5 fruit fly cellular contexts compared by ENCODE assay signal in genomic region chr2L:1118880-1119809, dm6.
A peak's percentile ranks its signal among the peaks of the same experiment; 100 is the strongest.
TF ChIP-seq lines count a peak whose summit lies in the region.

No protein-coding gene starts in this region.

TF ChIP-seq in whole organism, adult, 20 proteins besides CTCF, POLR2A, EP300 and RAD21 (continued from another document):
- TF ChIP-seq CG7101 (tag; optimal IDR thresholded peaks at IDR 0.05; lab: Kevin White, UChicago) = peak; percentile 71
- TF ChIP-seq Crg-1 (GFP tag; optimal IDR thresholded peaks at IDR 0.05; lab: Kevin White, UChicago) = peak; percentile 49
- TF ChIP-seq tj (GFP tag; optimal IDR thresholded peaks at IDR 0.05; lab: Kevin White, UChicago) = peak; percentile 63

TF ChIP-seq in whole organism, embryonic, 481 proteins besides CTCF, POLR2A, EP300 and RAD21 (continued from another document and continues in another):
- TF ChIP-seq cas (GFP tag; IDR thresholded peaks at IDR 0.05; lab: Robert Waterston, UW) (0 out of 2 replicates have a peak, but pooled peaks have one; percentile 18), CG18619 (GFP tag; optimal IDR thresholded peaks at IDR 0.05; lab: Kevin White, UChicago) (peak; percentile 79), lmd (GFP tag; IDR thresholded peaks at IDR 0.05; lab: Robert Waterston, UW) (peak; percentile 82), CG17361 (GFP tag; IDR thresholded peaks at IDR 0.05; lab: Robert Waterston, UW) (peak; percentile 77), run (tag; optimal IDR thresholded peaks at IDR 0.05; lab: Kevin White, UChicago) (no peak), CG30431 (GFP tag; optimal IDR thresholded peaks at IDR 0.05; lab: Kevin White, UChicago) (peak; percentile 40), NC2α (GFP tag; optimal IDR thresholded peaks at IDR 0.05; lab: Kevin White, UChicago) (no peak), crc (GFP tag; optimal IDR thresholded peaks at IDR 0.05; lab: Kevin White, UChicago) (no peak), Ssrp (tag; optimal IDR thresholded peaks at IDR 0.05; lab: Kevin White, UChicago) (peak; percentile 44), Bdp1 (GFP tag; optimal IDR thresholded peaks at IDR 0.05; lab: Kevin White, UChicago) (peak; percentile 62), slou (GFP tag; optimal IDR thresholded peaks at IDR 0.05; lab: Kevin White, UChicago) (peak; percentile 37), CG32772 (GFP tag; IDR thresholded peaks at IDR 0.05; lab: Robert Waterston, UW) (peak; percentile 76), stwl (tag; optimal IDR thresholded peaks at IDR 0.05; lab: Kevin White, UChicago) (peak; percentile 4), Hmr (GFP tag; optimal IDR thresholded peaks at IDR 0.05; lab: Kevin White, UChicago) (peak; percentile 88), p53 (GFP tag; optimal IDR thresholded peaks at IDR 0.05; lab: Kevin White, UChicago) (no peak), CG1233 (GFP tag; optimal IDR thresholded peaks at IDR 0.05; lab: Kevin White, UChicago) (peak; percentile 48), ken (GFP tag; IDR thresholded peaks at IDR 0.05; lab: Robert Waterston, UW) (peak; percentile 72; the same call in 2 of the 3 replicates), CG2678 (tag; optimal IDR thresholded peaks at IDR 0.05; lab: Kevin White, UChicago) (peak; percentile 80), bsh (GFP tag; optimal IDR thresholded peaks at IDR 0.05; lab: Kevin White, UChicago) (peak in 1 of 2 experiments; percentile 60), D19A (tag; optimal IDR thresholded peaks at IDR 0.05; lab: Kevin White, UChicago) (peak; percentile 51), Kr (GFP tag; optimal IDR thresholded peaks at IDR 0.05; lab: Kevin White, UChicago) (no peak), sens-2 (GFP tag; IDR thresholded peaks at IDR 0.05; lab: Robert Waterston, UW) (0 out of 2 replicates have a peak, but pooled peaks have one; percentile 6), yki (optimal IDR thresholded peaks at IDR 0.05; lab: Kevin White, UChicago) (no peak), CG32767 (GFP tag; IDR thresholded peaks at IDR 0.05; lab: Robert Waterston, UW) (peak; percentile 63), Taf1 (GFP tag; IDR thresholded peaks at IDR 0.05; lab: Robert Waterston, UW) (peak; percentile 55), CG15479 (GFP tag; optimal IDR thresholded peaks at IDR 0.05; lab: Kevin White, UChicago) (peak; percentile 78), CG9797 (GFP tag; optimal IDR thresholded peaks at IDR 0.05; lab: Kevin White, UChicago) (no peak), CG18764 (GFP tag; optimal IDR thresholded peaks at IDR 0.05; lab: Kevin White, UChicago) (peak; percentile 3), fru (optimal IDR thresholded peaks at IDR 0.05; lab: Kevin White, UChicago) (peak; percentile 50), Mrtf (GFP tag; IDR thresholded peaks at IDR 0.05; lab: Robert Waterston, UW) (peak; percentile 54; the same call in 2 of the 3 replicates), CG8388 (GFP tag; optimal IDR thresholded peaks at IDR 0.05; lab: Kevin White, UChicago) (peak; percentile 55)

TF ChIP-seq in whole organism, prepupa, 60 proteins besides CTCF, POLR2A, EP300 and RAD21 (continued from another document and continues in another):
- TF ChIP-seq CG8319 (GFP tag; optimal IDR thresholded peaks at IDR 0.05; lab: Kevin White, UChicago) = peak; percentile 75
- TF ChIP-seq Eip75B (GFP tag; optimal IDR thresholded peaks at IDR 0.05; lab: Kevin White, UChicago) = peak; percentile 77
- TF ChIP-seq salr (GFP tag; optimal IDR thresholded peaks at IDR 0.05; lab: Kevin White, UChicago) = peak in 1 of 2 experiments; percentile 73
- peak; percentile 85 for TF ChIP-seq CG32006 (GFP tag; optimal IDR thresholded peaks at IDR 0.05; lab: Kevin White, UChicago)
- TF ChIP-seq CG15336 (GFP tag; IDR thresholded peaks at IDR 0.05; lab: Robert Waterston, UW) = peak; percentile 78
- peak; percentile 72 for TF ChIP-seq CG6276 (GFP tag; optimal IDR thresholded peaks at IDR 0.05; lab: Kevin White, UChicago)
- peak; percentile 87 for TF ChIP-seq Sox14 (GFP tag; optimal IDR thresholded peaks at IDR 0.05; lab: Kevin White, UChicago)
- TF ChIP-seq ss (GFP tag; optimal IDR thresholded peaks at IDR 0.05; lab: Kevin White, UChicago) = peak in 1 of 2 experiments; percentile 59
- TF ChIP-seq OdsH (GFP tag; optimal IDR thresholded peaks at IDR 0.05; lab: Kevin White, UChicago) = peak; percentile 77
- peak; percentile 82 for TF ChIP-seq Hr39 (GFP tag; optimal IDR thresholded peaks at IDR 0.05; lab: Kevin White, UChicago)
- peak; percentile 73 for TF ChIP-seq Sox15 (GFP tag; optimal IDR thresholded peaks at IDR 0.05; lab: Kevin White, UChicago)
- peak; percentile 67 for TF ChIP-seq CG11902 (GFP tag; optimal IDR thresholded peaks at IDR 0.05; lab: Kevin White, UChicago)
- peak; percentile 71 for TF ChIP-seq CG3919 (GFP tag; optimal IDR thresholded peaks at IDR 0.05; lab: Kevin White, UChicago)
- TF ChIP-seq Lpt (GFP tag; optimal IDR thresholded peaks at IDR 0.05; lab: Kevin White, UChicago) = peak; percentile 1
- TF ChIP-seq Ets21C (GFP tag; optimal IDR thresholded peaks at IDR 0.05; lab: Kevin White, UChicago) = peak; percentile 57
- TF ChIP-seq cyc (GFP tag; optimal IDR thresholded peaks at IDR 0.05; lab: Kevin White, UChicago) = peak; percentile 73
- TF ChIP-seq acj6 (GFP tag; optimal IDR thresholded peaks at IDR 0.05; lab: Kevin White, UChicago) = peak; percentile 84
- peak; percentile 34 for TF ChIP-seq dsx (GFP tag; optimal IDR thresholded peaks at IDR 0.05; lab: Kevin White, UChicago; ENCODE audit: poor library complexity, severe bottlenecking)
- TF ChIP-seq fkh (GFP tag; optimal IDR thresholded peaks at IDR 0.05; lab: Kevin White, UChicago) = peak; percentile 20
- peak; percentile 82 for TF ChIP-seq esn (GFP tag; optimal IDR thresholded peaks at IDR 0.05; lab: Kevin White, UChicago)
- peak; percentile 78 for TF ChIP-seq CG34406 (GFP tag; optimal IDR thresholded peaks at IDR 0.05; lab: Kevin White, UChicago)
- TF ChIP-seq Eip93F (GFP tag; optimal IDR thresholded peaks at IDR 0.05; lab: Kevin White, UChicago) = peak; percentile 62
- TF ChIP-seq Hr38 (GFP tag; optimal IDR thresholded peaks at IDR 0.05; lab: Kevin White, UChicago) = no peak
- peak; percentile 48 for TF ChIP-seq CG3032 (tag; optimal IDR thresholded peaks at IDR 0.05; lab: Kevin White, UChicago)
- TF ChIP-seq CG1621 (tag; optimal IDR thresholded peaks at IDR 0.05; lab: Kevin White, UChicago) = peak; percentile 55
- TF ChIP-seq CG6792 (GFP tag; optimal IDR thresholded peaks at IDR 0.05; lab: Kevin White, UChicago) = peak; percentile 77
- TF ChIP-seq CG6854 (GFP tag; optimal IDR thresholded peaks at IDR 0.05; lab: Kevin White, UChicago) = no peak
- TF ChIP-seq CG6808 (GFP tag; optimal IDR thresholded peaks at IDR 0.05; lab: Kevin White, UChicago) = peak; percentile 52
- peak; percentile 82 for TF ChIP-seq CG6163 (GFP tag; IDR thresholded peaks at IDR 0.05; lab: Robert Waterston, UW)
- TF ChIP-seq achi (GFP tag; optimal IDR thresholded peaks at IDR 0.05; lab: Kevin White, UChicago) = peak; percentile 76
- TF ChIP-seq CG8632 (GFP tag; optimal IDR thresholded peaks at IDR 0.05; lab: Kevin White, UChicago) = peak; percentile 70
- peak; percentile 84 for TF ChIP-seq Hr4 (GFP tag; optimal IDR thresholded peaks at IDR 0.05; lab: Kevin White, UChicago)
- TF ChIP-seq net (GFP tag; optimal IDR thresholded peaks at IDR 0.05; lab: Kevin White, UChicago) = peak; percentile 84

TF ChIP-seq in whole organism, pupa, 21 proteins besides CTCF, POLR2A, EP300 and RAD21 (continued from another document):
- TF ChIP-seq fd96Ca (GFP tag; IDR thresholded peaks at IDR 0.05; lab: Robert Waterston, UW) = peak; percentile 88

TF ChIP-seq in whole organism, wandering third instar larva, 38 proteins besides CTCF, POLR2A, EP300 and RAD21 (continued from another document):
- peak; percentile 86 for TF ChIP-seq fru (GFP tag; optimal IDR thresholded peaks at IDR 0.05; lab: Kevin White, UChicago)
- TF ChIP-seq Jra (GFP tag; optimal IDR thresholded peaks at IDR 0.05; lab: Kevin White, UChicago) = peak; percentile 71
- no peak for TF ChIP-seq usp (GFP tag; optimal IDR thresholded peaks at IDR 0.05; lab: Kevin White, UChicago)
- TF ChIP-seq h (GFP tag; optimal IDR thresholded peaks at IDR 0.05; lab: Kevin White, UChicago) = peak; percentile 91
- TF ChIP-seq Hnf4 (GFP tag; optimal IDR thresholded peaks at IDR 0.05; lab: Kevin White, UChicago) = peak; percentile 81
- TF ChIP-seq sage (GFP tag; optimal IDR thresholded peaks at IDR 0.05; lab: Kevin White, UChicago) = peak; percentile 71
- no peak for TF ChIP-seq N (GFP tag; optimal IDR thresholded peaks at IDR 0.05; lab: Kevin White, UChicago)
- peak; percentile 86 for TF ChIP-seq tai (GFP tag; optimal IDR thresholded peaks at IDR 0.05; lab: Kevin White, UChicago)
- TF ChIP-seq Sp1 (GFP tag; optimal IDR thresholded peaks at IDR 0.05; lab: Kevin White, UChicago) = peak; percentile 61
- TF ChIP-seq br (GFP tag; optimal IDR thresholded peaks at IDR 0.05; lab: Kevin White, UChicago) = peak; percentile 89
- TF ChIP-seq Myc (optimal IDR thresholded peaks at IDR 0.05; lab: Kevin White, UChicago) = no peak
- peak; percentile 43 to 88 for TF ChIP-seq foxo (GFP tag; optimal IDR thresholded peaks at IDR 0.05; lab: Kevin White, UChicago)
- TF ChIP-seq rgr (GFP tag; optimal IDR thresholded peaks at IDR 0.05; lab: Kevin White, UChicago) = peak; percentile 81
- no peak for TF ChIP-seq Hr78 (GFP tag; optimal IDR thresholded peaks at IDR 0.05; lab: Kevin White, UChicago)
- TF ChIP-seq pan (optimal IDR thresholded peaks at IDR 0.05; lab: Kevin White, UChicago) = peak; percentile 83
- TF ChIP-seq OdsH (GFP tag; optimal IDR thresholded peaks at IDR 0.05; lab: Kevin White, UChicago) = peak; percentile 83
- TF ChIP-seq ey (GFP tag; optimal IDR thresholded peaks at IDR 0.05; lab: Kevin White, UChicago) = peak; percentile 89
- TF ChIP-seq psq (GFP tag; optimal IDR thresholded peaks at IDR 0.05; lab: Kevin White, UChicago) = peak; percentile 87
- peak; percentile 72 for TF ChIP-seq brk (GFP tag; optimal IDR thresholded peaks at IDR 0.05; lab: Kevin White, UChicago)
